Fruit fly (Drosophila melanogaster) whole organism, adult: ENCODE measurements around the gene app.

Source experiments
- CG11617 ChIP-seq: fragments of 200-800 bp; sonication (Bioruptor generic); optimal IDR thresholded peaks from 2 replicates; lab custom pipeline; 2017; ENCODE audit warnings: mild to moderate bottlenecking, missing biosample characterization, missing genetic modification reagents, missing genetic modification characterization
- CG12768 ChIP-seq: fragments of 200-800 bp; sonication (Bioruptor generic); optimal IDR thresholded peaks from 2 replicates; lab custom pipeline; 2017; ENCODE audit warnings: missing biosample characterization, missing genetic modification characterization, mild to moderate bottlenecking, moderate library complexity, missing genetic modification reagents
- CG14711 ChIP-seq: fragments of 200-800 bp; sonication (Bioruptor generic); optimal IDR thresholded peaks from 2 replicates; lab custom pipeline; 2018; ENCODE audit warnings: missing biosample characterization, mild to moderate bottlenecking, missing genetic modification characterization, moderate library complexity
- CG1620 ChIP-seq: fragments of 200-800 bp; sonication (Bioruptor generic); optimal IDR thresholded peaks from 2 replicates; lab custom pipeline; 2016; ENCODE audit warnings: missing biosample characterization, missing genetic modification characterization
- CG33017 ChIP-seq: fragments of 200-800 bp; sonication (Bioruptor generic); optimal IDR thresholded peaks from 2 replicates; lab custom pipeline; 2018; ENCODE audit warnings: missing biosample characterization, mild to moderate bottlenecking, missing genetic modification characterization, moderate library complexity
- CG5204 ChIP-seq: fragments of 200-800 bp; sonication (Bioruptor generic); optimal IDR thresholded peaks from 2 replicates; lab custom pipeline; 2016; ENCODE audit warnings: missing biosample characterization, missing genetic modification characterization
- CG7045 ChIP-seq: fragments of 200-800 bp; sonication (Bioruptor generic); optimal IDR thresholded peaks from 2 replicates; lab custom pipeline; 2017; ENCODE audit warnings: missing biosample characterization, mild to moderate bottlenecking, missing genetic modification characterization
- CG7101 ChIP-seq: fragments of 200-800 bp; sonication (Bioruptor generic); optimal IDR thresholded peaks from 2 replicates; lab custom pipeline; 2018; ENCODE audit warnings: missing biosample characterization, mild to moderate bottlenecking, missing genetic modification characterization, moderate library complexity
- Clk ChIP-seq: fragments of 200-800 bp; sonication (Bioruptor generic); optimal IDR thresholded peaks from 2 replicates; lab custom pipeline; 2017; ENCODE audit warnings: missing biosample characterization, missing genetic modification characterization
- Crg-1 ChIP-seq: fragments of 200-800 bp; sonication (Bioruptor generic); optimal IDR thresholded peaks from 2 replicates; lab custom pipeline; 2016; ENCODE audit warnings: missing biosample characterization, missing genetic modification characterization
- Hr96 ChIP-seq: fragments of 200-800 bp; sonication (Bioruptor generic); optimal IDR thresholded peaks from 2 replicates; lab custom pipeline; 2016; ENCODE audit warnings: missing biosample characterization, missing genetic modification characterization
- Mnt ChIP-seq: fragments of 200-800 bp; sonication (Bioruptor generic); optimal IDR thresholded peaks from 2 replicates; lab custom pipeline; 2016; ENCODE audit warnings: missing biosample characterization, mild to moderate bottlenecking, missing genetic modification characterization
- bab1 ChIP-seq: fragments of 200-800 bp; sonication (Bioruptor generic); optimal IDR thresholded peaks from 3 replicates; lab custom pipeline; 2019; ENCODE audit warnings: missing biosample characterization, mild to moderate bottlenecking, missing genetic modification characterization, moderate library complexity
- cic ChIP-seq: fragments of 200-800 bp; sonication (Bioruptor generic); optimal IDR thresholded peaks from 2 replicates; lab custom pipeline; 2017; ENCODE audit warnings: missing biosample characterization, mild to moderate bottlenecking, missing genetic modification characterization, moderate library complexity
- cnc ChIP-seq, 2 experiments: fragments of >200 bp; optimal IDR thresholded peaks; 2 replicates each; lab custom pipeline; 2017
- kay ChIP-seq: fragments of 200-800 bp; sonication (Bioruptor generic); peaks from one replicate; lab custom pipeline; 2016; ENCODE audit warnings: missing biosample characterization, missing genetic modification characterization, borderline replicate concordance
- ovo ChIP-seq: fragments of 200-800 bp; sonication (Bioruptor generic); optimal IDR thresholded peaks from 2 replicates; lab custom pipeline; 2016; ENCODE audit warnings: missing biosample characterization, missing genetic modification characterization
- pad ChIP-seq: fragments of 200-800 bp; sonication (Bioruptor generic); optimal IDR thresholded peaks from 3 replicates; lab custom pipeline; 2017; ENCODE audit warnings: missing biosample characterization, missing genetic modification characterization, mild to moderate bottlenecking, moderate library complexity, missing genetic modification reagents
- tj ChIP-seq: fragments of 200-800 bp; sonication (Bioruptor generic); optimal IDR thresholded peaks from 3 replicates; lab custom pipeline; 2017; ENCODE audit warnings: missing biosample characterization, mild to moderate bottlenecking, missing genetic modification characterization, moderate library complexity
- toe ChIP-seq: fragments of 200-800 bp; sonication (Bioruptor generic); optimal IDR thresholded peaks from 2 replicates; lab custom pipeline; 2016; ENCODE audit warnings: missing biosample characterization, missing genetic modification characterization

app gene

DNA sequence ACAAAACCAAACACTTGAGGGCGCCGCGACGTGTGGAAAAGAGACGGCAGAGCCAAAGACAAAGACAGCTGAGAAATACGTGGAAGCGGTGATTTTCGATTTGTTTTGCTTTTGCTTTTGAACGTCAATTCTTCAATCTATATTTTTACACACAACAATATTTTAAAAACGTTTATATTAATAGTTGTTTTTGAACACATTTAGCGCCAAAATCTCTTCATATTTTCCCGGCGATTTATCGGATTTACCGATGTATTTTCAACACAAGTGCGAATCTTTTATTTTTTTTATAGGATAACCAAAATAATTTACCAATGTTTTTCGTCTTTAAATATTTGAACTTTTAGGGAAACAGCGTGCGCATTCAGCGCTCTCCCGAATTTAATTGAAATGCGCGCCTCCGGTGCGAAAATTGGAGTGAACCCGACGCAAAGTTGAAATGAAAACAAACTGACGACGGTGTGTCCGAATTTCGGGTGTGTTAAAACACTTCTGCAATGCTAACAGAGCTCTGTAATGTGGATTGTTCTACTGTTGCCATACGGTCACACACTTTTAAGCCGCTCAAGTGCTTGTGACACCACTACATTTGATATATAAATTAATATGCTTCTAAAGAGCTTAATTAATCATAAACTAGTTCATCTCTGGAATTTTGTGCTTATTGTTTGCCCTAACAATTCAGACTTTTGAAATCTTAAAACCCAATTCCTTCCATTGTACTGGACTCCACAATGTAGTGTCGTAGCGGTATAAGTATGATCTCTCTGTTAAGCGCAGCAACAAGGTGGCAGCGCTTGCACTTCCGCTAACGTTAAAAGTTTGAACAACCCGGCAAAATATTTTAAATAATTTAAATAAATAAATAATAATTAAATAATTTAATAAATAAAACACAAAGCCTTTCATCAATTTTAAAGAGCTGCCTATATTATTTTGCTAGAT is at the start of gene app:
app (minus strand) TSS at position 499 of the 945 bp plus-strand sequence.
- TF ChIP-seq Hr96, result peak; percentile 83
- no peak for TF ChIP-seq cnc (optimal IDR thresholded peaks at IDR 0.05; lab: Kevin White, UChicago)
- TF ChIP-seq Clk (GFP tag; lab: Kevin White, UChicago), result peak; percentile 69
- peak; percentile 92 for TF ChIP-seq CG5204 (GFP tag; lab: Kevin White, UChicago)
- TF ChIP-seq tj (GFP tag; lab: Kevin White, UChicago), result peak; percentile 71
- peak; percentile 93 for TF ChIP-seq CG7101 (tag; lab: Kevin White, UChicago)
- peak; percentile 94 for TF ChIP-seq kay (GFP tag; lab: Kevin White, UChicago)
- TF ChIP-seq Mnt (GFP tag; lab: Kevin White, UChicago), result peak; percentile 76
- peak; percentile 88 for TF ChIP-seq Crg-1 (GFP tag; lab: Kevin White, UChicago)
- peak; percentile 93 for TF ChIP-seq CG7045 (GFP tag; lab: Kevin White, UChicago)
- peak; percentile 60 for TF ChIP-seq ovo (GFP tag; lab: Kevin White, UChicago)
- TF ChIP-seq pad (GFP tag; lab: Kevin White, UChicago), result peak; percentile 79
- TF ChIP-seq CG12768 (GFP tag; lab: Kevin White, UChicago), result peak; percentile 90
- peak; percentile 52 for TF ChIP-seq cic (GFP tag; lab: Kevin White, UChicago)
- TF ChIP-seq CG33017, result peak; percentile 86
- peak; percentile 88 for TF ChIP-seq toe (GFP tag; lab: Kevin White, UChicago)
- TF ChIP-seq CG11617 (GFP tag; lab: Kevin White, UChicago), result peak; percentile 88
- peak; percentile 91 for TF ChIP-seq bab1 (GFP tag; lab: Kevin White, UChicago)
- TF ChIP-seq CG14711, result peak; percentile 87
- peak; percentile 81 for TF ChIP-seq CG1620

DNA sequence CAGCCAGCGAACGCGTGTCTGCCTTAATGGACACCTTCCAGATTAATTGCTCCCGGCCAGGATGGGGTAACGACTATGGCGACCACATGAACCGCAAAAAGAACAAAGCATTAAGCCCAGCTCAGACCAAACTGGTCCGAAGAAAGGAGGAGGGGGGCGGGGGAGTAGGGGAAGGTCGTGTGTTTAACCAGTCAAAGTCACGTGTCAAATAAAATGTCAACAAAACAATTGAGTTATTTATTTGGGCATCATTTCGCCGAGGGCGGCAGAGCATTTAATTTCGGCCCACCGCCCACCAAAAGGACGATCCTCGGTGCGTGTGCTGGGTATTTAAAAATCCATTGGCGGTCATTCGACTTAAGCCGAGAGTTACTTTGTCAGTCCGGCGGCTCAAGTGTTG is 46.6 kb upstream of the app start:
- TF ChIP-seq CG12768 (GFP tag; lab: Kevin White, UChicago), result no peak

DNA sequence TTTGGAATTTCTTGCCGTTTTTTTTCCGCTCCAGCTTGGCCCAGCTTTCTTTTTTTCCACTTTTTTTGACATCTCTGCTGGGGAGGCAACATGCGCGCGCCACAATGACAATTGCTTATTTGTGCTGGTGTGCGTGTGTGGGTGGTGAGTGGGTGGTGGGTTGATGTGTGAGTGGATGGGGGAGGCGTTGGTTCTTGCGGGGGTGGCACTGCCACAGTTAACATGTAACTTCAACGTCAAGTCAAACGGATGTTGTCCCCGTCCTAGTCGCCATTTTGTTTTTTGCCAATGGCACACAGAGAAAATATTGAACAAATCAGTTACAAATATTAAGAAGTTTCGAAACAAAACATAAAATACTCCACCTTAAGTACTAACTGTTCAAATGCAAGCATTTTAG is 43.9 kb upstream of the app start, which contains the start of gene CG44355:
CG44355 (plus strand) TSS at position 301 of the 400 bp plus-strand sequence.
- no peak for TF ChIP-seq CG33017
- TF ChIP-seq CG5204 (GFP tag; lab: Kevin White, UChicago), result no peak
- TF ChIP-seq Mnt (GFP tag; lab: Kevin White, UChicago), result no peak
- no peak for TF ChIP-seq CG11617 (GFP tag; lab: Kevin White, UChicago)
- no peak for TF ChIP-seq CG1620
- no peak for TF ChIP-seq cnc (optimal IDR thresholded peaks at IDR 0.05; lab: Kevin White, UChicago)
- no peak for TF ChIP-seq Hr96
- TF ChIP-seq ovo (GFP tag; lab: Kevin White, UChicago), result no peak
- TF ChIP-seq CG7045 (GFP tag; lab: Kevin White, UChicago), result no peak
- no peak for TF ChIP-seq Crg-1 (GFP tag; lab: Kevin White, UChicago)
- no peak for TF ChIP-seq pad (GFP tag; lab: Kevin White, UChicago)
- no peak for TF ChIP-seq CG7101 (tag; lab: Kevin White, UChicago)
- no peak for TF ChIP-seq CG14711
- TF ChIP-seq kay (GFP tag; lab: Kevin White, UChicago), result no peak
- no peak for TF ChIP-seq CG12768 (GFP tag; lab: Kevin White, UChicago)
- TF ChIP-seq cic (GFP tag; lab: Kevin White, UChicago), result no peak
- no peak for TF ChIP-seq toe (GFP tag; lab: Kevin White, UChicago)
- TF ChIP-seq bab1 (GFP tag; lab: Kevin White, UChicago), result no peak

DNA sequence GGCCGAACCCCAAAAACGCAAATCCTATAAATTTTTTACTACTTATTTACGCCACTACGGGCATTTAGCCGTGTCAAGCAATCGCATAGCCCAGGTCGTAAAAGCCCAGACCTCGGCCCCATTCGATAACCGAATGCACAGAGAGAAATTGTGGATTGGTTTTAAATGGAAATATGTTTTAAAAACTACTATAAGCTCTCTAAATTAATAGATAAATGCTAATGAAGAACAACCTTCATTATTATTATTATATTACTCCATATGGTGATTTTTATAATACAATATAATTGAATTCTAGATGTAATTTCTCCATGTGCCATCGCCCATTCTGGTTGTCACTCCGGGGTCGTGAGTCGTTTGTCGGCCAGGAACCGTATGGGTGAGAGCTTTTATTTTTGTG is 39.3 kb upstream of the app start:
- TF ChIP-seq CG7101 (tag; lab: Kevin White, UChicago) (no peak), CG12768 (GFP tag; lab: Kevin White, UChicago) (no peak), Crg-1 (GFP tag; lab: Kevin White, UChicago) (no peak), CG5204 (GFP tag; lab: Kevin White, UChicago) (no peak), bab1 (GFP tag; lab: Kevin White, UChicago) (no peak), ovo (GFP tag; lab: Kevin White, UChicago) (no peak)

DNA sequence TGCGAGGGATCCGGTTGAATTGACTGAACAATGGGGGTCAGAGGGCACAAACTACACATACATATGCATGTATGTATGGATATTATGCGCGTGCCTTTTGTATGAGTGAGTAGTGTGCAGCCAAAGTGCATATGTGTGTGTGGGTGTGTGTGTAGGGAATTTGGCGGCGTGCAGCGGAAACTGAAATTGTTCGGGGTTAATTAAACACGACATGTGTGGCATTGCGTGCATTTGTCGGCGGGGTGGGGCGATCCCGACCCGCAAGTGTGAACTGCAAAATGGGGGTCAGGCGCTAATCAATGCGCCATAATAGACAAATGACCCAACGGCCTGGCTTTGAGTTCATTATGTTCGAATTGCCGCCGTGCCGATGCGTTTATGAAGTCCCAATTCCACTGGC is 31.5 kb upstream of the app start:
- TF ChIP-seq cnc (optimal IDR thresholded peaks at IDR 0.05; lab: Kevin White, UChicago), result no peak
- TF ChIP-seq bab1 (GFP tag; lab: Kevin White, UChicago), result no peak
- no peak for TF ChIP-seq CG7101 (tag; lab: Kevin White, UChicago)
- no peak for TF ChIP-seq CG14711
- no peak for TF ChIP-seq cic (GFP tag; lab: Kevin White, UChicago)
- no peak for TF ChIP-seq toe (GFP tag; lab: Kevin White, UChicago)

DNA sequence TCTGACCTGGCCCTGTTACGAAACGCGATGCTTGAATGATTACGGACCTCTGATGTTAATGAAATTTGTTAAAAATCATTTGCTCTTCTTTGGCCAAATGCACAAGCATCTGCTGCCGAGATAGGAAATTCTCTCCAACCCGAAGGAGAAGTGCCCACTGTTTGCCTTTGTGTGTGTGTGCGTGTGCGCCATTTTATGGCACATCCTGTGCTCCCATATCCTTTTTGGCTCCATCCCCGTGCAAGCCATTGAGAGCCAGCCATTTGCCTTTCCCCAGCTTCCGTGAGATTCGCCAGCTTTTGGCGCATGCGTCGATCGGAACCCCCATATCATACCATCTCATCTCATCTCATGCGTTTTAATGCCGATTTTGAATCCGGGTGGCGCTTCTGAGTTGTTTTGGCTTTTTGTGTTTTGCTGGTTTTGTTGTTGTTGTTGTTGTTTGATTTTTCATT is 29.5 kb upstream of the app start, which contains the start of gene CG4328:
CG4328 (minus strand) TSS at position 51 of the 455 bp plus-strand sequence.
- TF ChIP-seq pad (GFP tag; lab: Kevin White, UChicago) (peak; percentile 60), Hr96 (no peak)
